Fruit fly (Drosophila melanogaster) whole organism, wandering third instar larva: Measurements from ENCODE around the gene sinah.
A peak's percentile ranks its signal among the peaks of the same experiment; 100 is the strongest.

ENCODE experiments used
- Abd-B ChIP-seq: fragments of >200 bp; optimal IDR thresholded peaks from 2 replicates; lab custom pipeline; 2017; ENCODE audit warnings: missing biosample characterization, missing genetic modification characterization
- CG32264 ChIP-seq: fragments of 200-800 bp; sonication (Bioruptor generic); optimal IDR thresholded peaks from 2 replicates; lab custom pipeline; 2016; ENCODE audit warnings: missing biosample characterization, missing genetic modification characterization
- CG9705 ChIP-seq: fragments of 200-800 bp; sonication (Bioruptor generic); optimal IDR thresholded peaks from 2 replicates; lab custom pipeline; 2018; ENCODE audit warnings: missing biosample characterization, mild to moderate bottlenecking, missing genetic modification characterization
- CrebA ChIP-seq: fragments of 200-800 bp; sonication (Bioruptor generic); optimal IDR thresholded peaks from 2 replicates; lab custom pipeline; 2016; ENCODE audit warnings: missing biosample characterization, mild to moderate bottlenecking, missing genetic modification characterization, borderline replicate concordance
- Dfd ChIP-seq: fragments of >200 bp; optimal IDR thresholded peaks from 2 replicates; lab custom pipeline; 2017; ENCODE audit warnings: missing biosample characterization, missing genetic modification characterization
- Dif ChIP-seq: fragments of 200-275, 200-300 bp; sonication (Bioruptor generic); optimal IDR thresholded peaks from 2 replicates; lab custom pipeline; 2018; ENCODE audit warnings: missing biosample characterization, missing genetic modification characterization; ENCODE audit not compliant: partially characterized antibody
- HLH106 ChIP-seq: fragments of 200-800 bp; optimal IDR thresholded peaks from 3 replicates; lab custom pipeline; 2019; ENCODE audit warnings: missing biosample characterization, mild to moderate bottlenecking, missing genetic modification characterization, moderate library complexity
- Hnf4 ChIP-seq: fragments of 200-800 bp; sonication (Bioruptor generic); optimal IDR thresholded peaks from 2 replicates; lab custom pipeline; 2016; ENCODE audit warnings: missing biosample characterization, mild to moderate bottlenecking, missing genetic modification characterization
- Hr78 ChIP-seq: fragments of >200 bp; optimal IDR thresholded peaks from 2 replicates; lab custom pipeline; 2017; ENCODE audit warnings: missing biosample characterization, missing genetic modification characterization
- Hr83 ChIP-seq: fragments of 200-300 bp; sonication (Bioruptor generic); optimal IDR thresholded peaks from 2 replicates; lab custom pipeline; 2016; ENCODE audit warnings: missing biosample characterization, mild to moderate bottlenecking, missing genetic modification characterization, moderate library complexity; ENCODE audit not compliant: poor library complexity, severe bottlenecking
- Jra ChIP-seq: sonication (Bioruptor generic); optimal IDR thresholded peaks from 2 replicates; lab custom pipeline; 2016; ENCODE audit warnings: missing biosample characterization, missing genetic modification characterization
- Myc ChIP-seq: fragments of >200 bp; optimal IDR thresholded peaks from 2 replicates; lab custom pipeline; 2017
- N ChIP-seq: fragments of >200 bp; optimal IDR thresholded peaks from 2 replicates; lab custom pipeline; 2018; ENCODE audit warnings: missing biosample characterization, missing external identifiers, missing genetic modification characterization
- OdsH ChIP-seq: fragments of 200-800 bp; sonication (Bioruptor generic); optimal IDR thresholded peaks from 2 replicates; lab custom pipeline; 2016; ENCODE audit warnings: missing biosample characterization, mild to moderate bottlenecking, missing genetic modification characterization
- Rel ChIP-seq, 2 experiments: fragments of 200-800 bp; sonication (Bioruptor generic) in 1 of 2; optimal IDR thresholded peaks; 2 replicates in 1 of 2; 3 replicates in 1 of 2; lab custom pipeline; 2016 to 2019; ENCODE audit warnings: mild to moderate bottlenecking in 2 of 2, missing biosample characterization in 2 of 2, missing genetic modification characterization in 2 of 2, moderate library complexity in 1 of 2
- Sp1 ChIP-seq: fragments of 200-800 bp; sonication (Bioruptor generic); optimal IDR thresholded peaks from 3 replicates; lab custom pipeline; 2019; ENCODE audit warnings: missing biosample characterization, mild to moderate bottlenecking, missing genetic modification characterization, moderate library complexity
- Vsx2 ChIP-seq: fragments of 200-300, 225-300 bp; sonication (Bioruptor generic); optimal IDR thresholded peaks from 2 replicates; lab custom pipeline; 2018; ENCODE audit warnings: missing biosample characterization, missing genetic modification characterization; ENCODE audit not compliant: partially characterized antibody
- br ChIP-seq: fragments of 200-800 bp; sonication (Bioruptor generic); optimal IDR thresholded peaks from 2 replicates; lab custom pipeline; 2016; ENCODE audit warnings: missing biosample characterization, missing genetic modification characterization
- brk ChIP-seq: fragments of 200-800 bp; sonication (Bioruptor generic); optimal IDR thresholded peaks from 2 replicates; lab custom pipeline; 2016; ENCODE audit warnings: missing biosample characterization, mild to moderate bottlenecking, missing genetic modification characterization
- dl ChIP-seq, 2 experiments: fragments of 175-275, 200-275 bp in 1 of 2; fragments of 200-275 bp in 1 of 2; sonication (Bioruptor generic); optimal IDR thresholded peaks; lab custom pipeline; 2018; ENCODE audit warnings: mild to moderate bottlenecking in 2 of 2, missing biosample characterization in 2 of 2, missing genetic modification characterization in 2 of 2, moderate library complexity in 2 of 2; ENCODE audit not compliant: partially characterized antibody in 2 of 2, insufficient read depth in 1 of 2
- dmrt93B ChIP-seq: fragments of 200-800 bp; sonication (Bioruptor generic); optimal IDR thresholded peaks from 2 replicates; lab custom pipeline; 2018; ENCODE audit warnings: missing biosample characterization, mild to moderate bottlenecking, missing genetic modification characterization
- ey ChIP-seq: fragments of 200-800 bp; sonication (Bioruptor generic); optimal IDR thresholded peaks from 2 replicates; lab custom pipeline; 2016; ENCODE audit warnings: missing biosample characterization, missing genetic modification characterization
- foxo ChIP-seq, 2 experiments: fragments of 200-800 bp; sonication (Bioruptor generic); optimal IDR thresholded peaks; 2 replicates in 1 of 2; 3 replicates in 1 of 2; lab custom pipeline; 2016 to 2017; ENCODE audit warnings: missing biosample characterization in 2 of 2, missing genetic modification characterization in 2 of 2
- fru ChIP-seq: fragments of 200-800 bp; sonication (Bioruptor generic); optimal IDR thresholded peaks from 3 replicates; lab custom pipeline; 2016; ENCODE audit warnings: missing biosample characterization, mild to moderate bottlenecking, missing genetic modification characterization
- h ChIP-seq: fragments of 200-800 bp; sonication (Bioruptor generic); optimal IDR thresholded peaks from 3 replicates; lab custom pipeline; 2016; ENCODE audit warnings: missing biosample characterization, mild to moderate bottlenecking, missing genetic modification characterization
- lola ChIP-seq: fragments of >200 bp; optimal IDR thresholded peaks from 2 replicates; lab custom pipeline; 2017; ENCODE audit warnings: missing biosample characterization, missing genetic modification characterization
- pan ChIP-seq: fragments of >200 bp; optimal IDR thresholded peaks from 2 replicates; lab custom pipeline; 2017
- psq ChIP-seq: fragments of 200-800 bp; sonication (Bioruptor generic); optimal IDR thresholded peaks from 3 replicates; lab custom pipeline; 2017; ENCODE audit warnings: missing biosample characterization, mild to moderate bottlenecking, missing genetic modification characterization, moderate library complexity
- rgr ChIP-seq: fragments of 200-800 bp; sonication (Bioruptor generic); optimal IDR thresholded peaks from 3 replicates; lab custom pipeline; 2016; ENCODE audit warnings: missing biosample characterization, mild to moderate bottlenecking, missing genetic modification characterization
- sage ChIP-seq: fragments of 200-800 bp; sonication (Bioruptor generic); optimal IDR thresholded peaks from 2 replicates; lab custom pipeline; 2016; ENCODE audit warnings: missing biosample characterization, mild to moderate bottlenecking, missing genetic modification characterization
- sv ChIP-seq: fragments of 200-800 bp; sonication (Bioruptor generic); optimal IDR thresholded peaks from 3 replicates; lab custom pipeline; 2016; ENCODE audit warnings: missing biosample characterization, missing genetic modification characterization
- tai ChIP-seq: sonication (Bioruptor generic); optimal IDR thresholded peaks from 2 replicates; lab custom pipeline; 2016; ENCODE audit warnings: missing biosample characterization, missing genetic modification characterization
- usp ChIP-seq: fragments of >200 bp; optimal IDR thresholded peaks from 2 replicates; lab custom pipeline; 2017; ENCODE audit warnings: missing biosample characterization, missing genetic modification characterization
- woc ChIP-seq: sonication (Bioruptor generic); optimal IDR thresholded peaks from 2 replicates; lab custom pipeline; 2016; ENCODE audit warnings: missing biosample characterization, mild to moderate bottlenecking, missing genetic modification characterization

The sinah gene

dm6 chr3L:16889545-16889944 lies 30.7 kb downstream of the sinah start:
- no peak for TF ChIP-seq dl (GFP tag; optimal IDR thresholded peaks at IDR 0.05; lab: Kevin White, UChicago; ENCODE audit: insufficient read depth in 1 of 2, partially characterized antibody in 2 of 2)
- TF ChIP-seq h (GFP tag; lab: Kevin White, UChicago): peak; percentile 18
- TF ChIP-seq OdsH: no peak

dm6 chr3L:16890650-16891336 lies 31.9 kb downstream of the sinah start:
- peak; percentile 64 for TF ChIP-seq psq (GFP tag; lab: Kevin White, UChicago)
- TF ChIP-seq Hnf4 (GFP tag; lab: Kevin White, UChicago): peak; percentile 71
- TF ChIP-seq dl (GFP tag; optimal IDR thresholded peaks at IDR 0.05; lab: Kevin White, UChicago; ENCODE audit: insufficient read depth in 1 of 2, partially characterized antibody in 2 of 2): peak in 1 of 2 experiments; percentile 24
- TF ChIP-seq Dfd: no peak
- TF ChIP-seq CG9705 (GFP tag; lab: Kevin White, UChicago): no peak
- peak; percentile 68 for TF ChIP-seq sv
- peak; percentile 70 for TF ChIP-seq OdsH
- TF ChIP-seq Dif: peak; percentile 73
- TF ChIP-seq ey (GFP tag; lab: Kevin White, UChicago): peak; percentile 74
- peak; percentile 9 for TF ChIP-seq Hr83 (GFP tag; lab: Kevin White, UChicago)
- peak; percentile 7 for TF ChIP-seq sage (GFP tag; lab: Kevin White, UChicago)
- no peak for TF ChIP-seq CG32264 (GFP tag; lab: Kevin White, UChicago)
- no peak for TF ChIP-seq CrebA (GFP tag; lab: Kevin White, UChicago)
- peak; percentile 76 for TF ChIP-seq Sp1 (GFP tag; lab: Kevin White, UChicago)
- TF ChIP-seq lola (GFP tag; lab: Kevin White, UChicago): no peak
- TF ChIP-seq rgr: peak; percentile 81
- peak; percentile 70 for TF ChIP-seq HLH106 (tag; lab: Kevin White, UChicago)
- TF ChIP-seq fru: peak; percentile 79
- no peak for TF ChIP-seq usp
- TF ChIP-seq woc (GFP tag; lab: Kevin White, UChicago): peak; percentile 67
- no peak for TF ChIP-seq Abd-B (GFP tag; lab: Kevin White, UChicago)
- peak; percentile 62 for TF ChIP-seq Vsx2 (GFP tag; lab: Kevin White, UChicago)
- TF ChIP-seq Myc: peak; percentile 49
- peak in 1 of 2 experiments; percentile 85 for TF ChIP-seq foxo (GFP tag; optimal IDR thresholded peaks at IDR 0.05; lab: Kevin White, UChicago)
- TF ChIP-seq tai: no peak
- TF ChIP-seq Rel (GFP tag; optimal IDR thresholded peaks at IDR 0.05; lab: Kevin White, UChicago): no peak
- TF ChIP-seq Rel (tag; optimal IDR thresholded peaks at IDR 0.05; lab: Kevin White, UChicago): peak; percentile 24
- TF ChIP-seq dmrt93B (GFP tag; lab: Kevin White, UChicago): peak; percentile 37
- peak; percentile 53 for TF ChIP-seq br (GFP tag; lab: Kevin White, UChicago)
- TF ChIP-seq h (GFP tag; lab: Kevin White, UChicago): peak; percentile 81

dm6 chr3L:16891914-16892313 lies 33.0 kb downstream of the sinah start:
- no peak for TF ChIP-seq Dif
- no peak for TF ChIP-seq tai
- no peak for TF ChIP-seq Hnf4 (GFP tag; lab: Kevin White, UChicago)
- TF ChIP-seq foxo (GFP tag; optimal IDR thresholded peaks at IDR 0.05; lab: Kevin White, UChicago): no peak
- no peak for TF ChIP-seq Hr78 (GFP tag; lab: Kevin White, UChicago)
- no peak for TF ChIP-seq Jra (GFP tag; lab: Kevin White, UChicago)
- TF ChIP-seq usp: no peak
- TF ChIP-seq brk: no peak
- TF ChIP-seq N (GFP tag; lab: Kevin White, UChicago): no peak
- no peak for TF ChIP-seq pan (lab: Kevin White, UChicago)
- no peak for TF ChIP-seq Abd-B (GFP tag; lab: Kevin White, UChicago)
- TF ChIP-seq psq (GFP tag; lab: Kevin White, UChicago): no peak
